Worm (Caenorhabditis elegans) whole organism, L3 larva: ENCODE data around the gene T06C12.9.

ENCODE experiments used
- aly-2 ChIP-seq: fragments of 150-350 bp; optimal IDR thresholded peaks from 2 replicates; lab custom pipeline; 2014; ENCODE audit warnings: missing biosample characterization, missing genetic modification characterization
- fkh-10 ChIP-seq: sonication (generic microtip); optimal IDR thresholded peaks from 2 replicates; lab custom pipeline; 2017; ENCODE audit warnings: missing biosample characterization, missing genetic modification reagents, missing genetic modification characterization
- nhr-76 ChIP-seq: fragments of 150-350 bp; sonication (generic microtip); optimal IDR thresholded peaks from 5 replicates; lab custom pipeline; 2014; ENCODE audit warnings: missing biosample characterization, missing genetic modification characterization
- ztf-11 ChIP-seq: fragments of 150-350 bp; optimal IDR thresholded peaks from 2 replicates; lab custom pipeline; 2014; ENCODE audit warnings: missing biosample characterization, missing genetic modification characterization

- TF ChIP-seq fkh-10 (GFP tag; lab: Kevin White, UChicago): no peak
- no peak for TF ChIP-seq ztf-11 (tag; lab: Kevin White, UChicago)
- no peak for TF ChIP-seq nhr-76 (tag; lab: Kevin White, UChicago)
- no peak for TF ChIP-seq aly-2 (tag; lab: Kevin White, UChicago)
These were observed 29.4 kb upstream of the T06C12.9 start for ce11 chrV:15915307-15915706.
